Fruit fly (Drosophila melanogaster) whole organism: ENCODE measurements around the gene Nprl2.

Experiments used
- CG8478 ChIP-seq: fragments of >200 bp; optimal IDR thresholded peaks from 2 replicates; lab custom pipeline; 2018; ENCODE audit warnings: inconsistent platforms
- Dll ChIP-seq: fragments of >200 bp; optimal IDR thresholded peaks from 2 replicates; lab custom pipeline; 2017
- usp ChIP-seq: fragments of >200 bp; optimal IDR thresholded peaks from 2 replicates; lab custom pipeline; 2017; ENCODE audit warnings: missing biosample characterization, missing genetic modification characterization, mixed read lengths

DNA sequence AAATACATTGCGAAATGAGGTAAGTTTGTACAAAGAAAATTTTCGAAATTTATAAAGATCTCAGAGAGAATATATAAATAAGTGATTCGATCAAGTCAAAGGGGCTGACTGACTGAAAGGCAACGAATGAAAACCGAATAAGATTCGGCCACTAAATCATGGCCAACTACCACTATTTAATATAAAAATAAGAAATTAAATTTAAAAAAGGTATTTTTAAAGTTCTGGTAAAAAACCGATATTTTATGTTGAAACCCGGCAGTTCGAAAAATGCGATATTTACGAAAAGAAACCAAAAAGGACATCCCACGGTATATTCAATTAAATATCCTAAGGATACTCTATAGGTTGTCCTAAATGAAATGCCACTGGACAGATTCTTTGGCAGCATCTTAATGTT lies 12.9 kb upstream of the Nprl2 start, which contains the start of gene CG33252:
- TF ChIP-seq usp (GFP tag; lab: Kevin White, UChicago) (no peak), Dll (lab: Kevin White, UChicago) (no peak), CG8478 (lab: Kevin White, UChicago) (no peak)
